Fruit fly (Drosophila melanogaster): ENCODE data around the gene CG4362.
A peak's percentile ranks its signal among the peaks of the same experiment; 100 is the strongest.

dm6 chr3R:20308972-20309660 lies 1.8 kb upstream of the CG4362 start, which contains the start of gene Orp8:
- no peak for TF ChIP-seq emc (GFP tag; optimal IDR thresholded peaks at IDR 0.05)
- TF ChIP-seq dati (GFP tag; IDR thresholded peaks at IDR 0.05) = no peak
- TF ChIP-seq zfh2 (GFP tag; optimal IDR thresholded peaks at IDR 0.05) = no peak
- no peak for TF ChIP-seq CG9609 (GFP tag; optimal IDR thresholded peaks at IDR 0.05)
- TF ChIP-seq Dek (tag; optimal IDR thresholded peaks at IDR 0.05) = no peak
- TF ChIP-seq ap (GFP tag; IDR thresholded peaks at IDR 0.05) = no peak
- TF ChIP-seq cg (GFP tag; optimal IDR thresholded peaks at IDR 0.05) = peak; percentile 80
- TF ChIP-seq CG17802 (tag; optimal IDR thresholded peaks at IDR 0.05) = no peak
- TF ChIP-seq h (optimal IDR thresholded peaks at IDR 0.05) = no peak
- TF ChIP-seq CG9727 (GFP tag; optimal IDR thresholded peaks at IDR 0.05) = no peak
- TF ChIP-seq Awh (GFP tag; IDR thresholded peaks at IDR 0.05) = no peak
- no peak for TF ChIP-seq CG11247 (GFP tag; IDR thresholded peaks at IDR 0.05)
